Fruit fly (Drosophila melanogaster) whole organism, adult: ENCODE results near the gene spz4.

Source experiments
- CG11617 ChIP-seq: fragments of 200-800 bp; sonication (Bioruptor generic); optimal IDR thresholded peaks from 2 replicates; lab custom pipeline; 2017; ENCODE audit warnings: mild to moderate bottlenecking, missing biosample characterization, missing genetic modification reagents, missing genetic modification characterization
- CG12768 ChIP-seq: fragments of 200-800 bp; sonication (Bioruptor generic); optimal IDR thresholded peaks from 2 replicates; lab custom pipeline; 2017; ENCODE audit warnings: missing biosample characterization, missing genetic modification characterization, mild to moderate bottlenecking, moderate library complexity, missing genetic modification reagents
- CG14711 ChIP-seq: fragments of 200-800 bp; sonication (Bioruptor generic); optimal IDR thresholded peaks from 2 replicates; lab custom pipeline; 2018; ENCODE audit warnings: missing biosample characterization, mild to moderate bottlenecking, missing genetic modification characterization, moderate library complexity
- CG1620 ChIP-seq: fragments of 200-800 bp; sonication (Bioruptor generic); optimal IDR thresholded peaks from 2 replicates; lab custom pipeline; 2016; ENCODE audit warnings: missing biosample characterization, missing genetic modification characterization
- CG33017 ChIP-seq: fragments of 200-800 bp; sonication (Bioruptor generic); optimal IDR thresholded peaks from 2 replicates; lab custom pipeline; 2018; ENCODE audit warnings: missing biosample characterization, mild to moderate bottlenecking, missing genetic modification characterization, moderate library complexity
- CG5204 ChIP-seq: fragments of 200-800 bp; sonication (Bioruptor generic); optimal IDR thresholded peaks from 2 replicates; lab custom pipeline; 2016; ENCODE audit warnings: missing biosample characterization, missing genetic modification characterization
- CG7045 ChIP-seq: fragments of 200-800 bp; sonication (Bioruptor generic); optimal IDR thresholded peaks from 2 replicates; lab custom pipeline; 2017; ENCODE audit warnings: missing biosample characterization, mild to moderate bottlenecking, missing genetic modification characterization
- CG7101 ChIP-seq: fragments of 200-800 bp; sonication (Bioruptor generic); optimal IDR thresholded peaks from 2 replicates; lab custom pipeline; 2018; ENCODE audit warnings: missing biosample characterization, mild to moderate bottlenecking, missing genetic modification characterization, moderate library complexity
- Clk ChIP-seq: fragments of 200-800 bp; sonication (Bioruptor generic); optimal IDR thresholded peaks from 2 replicates; lab custom pipeline; 2017; ENCODE audit warnings: missing biosample characterization, missing genetic modification characterization
- Crg-1 ChIP-seq: fragments of 200-800 bp; sonication (Bioruptor generic); optimal IDR thresholded peaks from 2 replicates; lab custom pipeline; 2016; ENCODE audit warnings: missing biosample characterization, missing genetic modification characterization
- Hr96 ChIP-seq: fragments of 200-800 bp; sonication (Bioruptor generic); optimal IDR thresholded peaks from 2 replicates; lab custom pipeline; 2016; ENCODE audit warnings: missing biosample characterization, missing genetic modification characterization
- Mnt ChIP-seq: fragments of 200-800 bp; sonication (Bioruptor generic); optimal IDR thresholded peaks from 2 replicates; lab custom pipeline; 2016; ENCODE audit warnings: missing biosample characterization, mild to moderate bottlenecking, missing genetic modification characterization
- bab1 ChIP-seq: fragments of 200-800 bp; sonication (Bioruptor generic); optimal IDR thresholded peaks from 3 replicates; lab custom pipeline; 2019; ENCODE audit warnings: missing biosample characterization, mild to moderate bottlenecking, missing genetic modification characterization, moderate library complexity
- cic ChIP-seq: fragments of 200-800 bp; sonication (Bioruptor generic); optimal IDR thresholded peaks from 2 replicates; lab custom pipeline; 2017; ENCODE audit warnings: missing biosample characterization, mild to moderate bottlenecking, missing genetic modification characterization, moderate library complexity
- cnc ChIP-seq, 2 experiments: fragments of >200 bp; optimal IDR thresholded peaks; 2 replicates each; lab custom pipeline; 2017
- kay ChIP-seq: fragments of 200-800 bp; sonication (Bioruptor generic); peaks from one replicate; lab custom pipeline; 2016; ENCODE audit warnings: missing biosample characterization, missing genetic modification characterization, borderline replicate concordance
- ovo ChIP-seq: fragments of 200-800 bp; sonication (Bioruptor generic); optimal IDR thresholded peaks from 2 replicates; lab custom pipeline; 2016; ENCODE audit warnings: missing biosample characterization, missing genetic modification characterization
- pad ChIP-seq: fragments of 200-800 bp; sonication (Bioruptor generic); optimal IDR thresholded peaks from 3 replicates; lab custom pipeline; 2017; ENCODE audit warnings: missing biosample characterization, missing genetic modification characterization, mild to moderate bottlenecking, moderate library complexity, missing genetic modification reagents
- tj ChIP-seq: fragments of 200-800 bp; sonication (Bioruptor generic); optimal IDR thresholded peaks from 3 replicates; lab custom pipeline; 2017; ENCODE audit warnings: missing biosample characterization, mild to moderate bottlenecking, missing genetic modification characterization, moderate library complexity
- toe ChIP-seq: fragments of 200-800 bp; sonication (Bioruptor generic); optimal IDR thresholded peaks from 2 replicates; lab custom pipeline; 2016; ENCODE audit warnings: missing biosample characterization, missing genetic modification characterization

Gene spz4

dm6 chr2L:11500649-11501048, 866 bp upstream of the spz4 start:
- TF ChIP-seq CG14711 (tag; lab: Kevin White, UChicago) (no peak), Crg-1 (no peak), pad (GFP tag; lab: Kevin White, UChicago) (no peak), Clk (no peak)

dm6 chr2L:11502698-11503097, 1.2 kb downstream of the spz4 start:
- TF ChIP-seq CG1620 (GFP tag; lab: Kevin White, UChicago) = no peak
- no peak for TF ChIP-seq kay (GFP tag; lab: Kevin White, UChicago)
- no peak for TF ChIP-seq CG5204 (GFP tag; lab: Kevin White, UChicago)
- TF ChIP-seq CG12768 (GFP tag; lab: Kevin White, UChicago) = no peak
- TF ChIP-seq CG14711 (tag; lab: Kevin White, UChicago) = no peak
- no peak for TF ChIP-seq Mnt
- no peak for TF ChIP-seq cnc (optimal IDR thresholded peaks at IDR 0.05; lab: Kevin White, UChicago)
- TF ChIP-seq CG11617 (GFP tag; lab: Kevin White, UChicago) = no peak
- TF ChIP-seq tj (GFP tag; lab: Kevin White, UChicago) = no peak
- TF ChIP-seq toe (GFP tag; lab: Kevin White, UChicago) = no peak
- no peak for TF ChIP-seq CG33017
- TF ChIP-seq CG7045 = no peak
- no peak for TF ChIP-seq Hr96 (GFP tag; lab: Kevin White, UChicago)
- no peak for TF ChIP-seq pad (GFP tag; lab: Kevin White, UChicago)
- TF ChIP-seq cic (GFP tag; lab: Kevin White, UChicago) = no peak

- TF ChIP-seq CG12768 (GFP tag; lab: Kevin White, UChicago) (no peak), CG7045 (no peak), CG33017 (no peak), kay (GFP tag; lab: Kevin White, UChicago) (no peak), CG5204 (GFP tag; lab: Kevin White, UChicago) (no peak), CG14711 (tag; lab: Kevin White, UChicago) (no peak), pad (GFP tag; lab: Kevin White, UChicago) (no peak), cnc (optimal IDR thresholded peaks at IDR 0.05; lab: Kevin White, UChicago) (no peak), bab1 (GFP tag; lab: Kevin White, UChicago) (no peak), CG11617 (GFP tag; lab: Kevin White, UChicago) (no peak), CG7101 (tag; lab: Kevin White, UChicago) (no peak), toe (GFP tag; lab: Kevin White, UChicago) (no peak), Clk (no peak), CG1620 (GFP tag; lab: Kevin White, UChicago) (no peak), ovo (no peak), cic (GFP tag; lab: Kevin White, UChicago) (no peak), tj (GFP tag; lab: Kevin White, UChicago) (no peak), Hr96 (GFP tag; lab: Kevin White, UChicago) (no peak), Crg-1 (no peak)
These were observed 3.5 kb downstream of the spz4 start for dm6 chr2L:11504896-11505569.

- TF ChIP-seq Mnt (peak; percentile 17), pad (GFP tag; lab: Kevin White, UChicago) (peak; percentile 52), bab1 (GFP tag; lab: Kevin White, UChicago) (peak; percentile 9), Crg-1 (no peak), cic (GFP tag; lab: Kevin White, UChicago) (peak; percentile 92), Hr96 (GFP tag; lab: Kevin White, UChicago) (peak; percentile 0), CG5204 (GFP tag; lab: Kevin White, UChicago) (no peak), ovo (peak; percentile 75), tj (GFP tag; lab: Kevin White, UChicago) (peak; percentile 2), CG7101 (tag; lab: Kevin White, UChicago) (no peak), CG12768 (GFP tag; lab: Kevin White, UChicago) (peak; percentile 45), CG7045 (peak; percentile 7)
These were observed 15.3 kb downstream of the spz4 start, which contains the start of the genes Dlg5 and CG4970 for dm6 chr2L:11516526-11517441. Gene Dlg5, minus strand, starts transcription at chr2L:11517081. Gene CG4970, plus strand, starts transcription at chr2L:11517391.

dm6 chr2L:11519532-11519931, 18.0 kb downstream of the spz4 start, which contains the start of gene CG14929:
Gene CG14929, plus strand, starts transcription at chr2L:11519832.
- TF ChIP-seq kay (GFP tag; lab: Kevin White, UChicago) = no peak
- TF ChIP-seq toe (GFP tag; lab: Kevin White, UChicago) = no peak
- TF ChIP-seq bab1 (GFP tag; lab: Kevin White, UChicago) = no peak
- no peak for TF ChIP-seq CG33017
- TF ChIP-seq CG1620 (GFP tag; lab: Kevin White, UChicago) = no peak
- TF ChIP-seq cnc (optimal IDR thresholded peaks at IDR 0.05; lab: Kevin White, UChicago) = no peak
- TF ChIP-seq CG11617 (GFP tag; lab: Kevin White, UChicago) = no peak
- no peak for TF ChIP-seq Hr96 (GFP tag; lab: Kevin White, UChicago)
- no peak for TF ChIP-seq Crg-1
- TF ChIP-seq tj (GFP tag; lab: Kevin White, UChicago) = no peak
- TF ChIP-seq CG14711 (tag; lab: Kevin White, UChicago) = no peak
- TF ChIP-seq CG12768 (GFP tag; lab: Kevin White, UChicago) = no peak
- TF ChIP-seq pad (GFP tag; lab: Kevin White, UChicago) = no peak
- TF ChIP-seq CG7045 = no peak
- TF ChIP-seq Clk = no peak
- TF ChIP-seq CG7101 (tag; lab: Kevin White, UChicago) = no peak
